Worm (Caenorhabditis elegans) whole organism, mixed stage, embryonic: ENCODE measurements around the gene fbxc-18.
A peak's percentile ranks its signal among the peaks of the same experiment; 100 is the strongest.
"Not testable (repeated sequence)": the region's sequence is repeated elsewhere in the genome, so short reads cannot be mapped to it uniquely, and the experiment has no call there.

Source experiments
- M03D4.4 ChIP-seq: sonication (generic microtip); optimal IDR thresholded peaks from 2 replicates; lab custom pipeline; 2017; ENCODE audit warnings: mild to moderate bottlenecking, missing genetic modification characterization, missing compliant biosample characterization
- ceh-39 ChIP-seq: fragments of 150-350 bp; optimal IDR thresholded peaks from 2 replicates; lab custom pipeline; 2014; ENCODE audit warnings: missing biosample characterization, missing genetic modification characterization
- ceh-43 ChIP-seq: fragments of 200-800 bp; sonication (Bioruptor generic); optimal IDR thresholded peaks from 2 replicates; lab custom pipeline; 2018; ENCODE audit warnings: mild to moderate bottlenecking, missing genetic modification characterization, moderate library complexity, missing compliant biosample characterization
- ceh-83 ChIP-seq: fragments of 200-800 bp; sonication (Bioruptor generic); optimal IDR thresholded peaks from 2 replicates; lab custom pipeline; 2018; ENCODE audit warnings: mild to moderate bottlenecking, missing genetic modification characterization, missing compliant biosample characterization
- ces-1 ChIP-seq: fragments of 150-350 bp; optimal IDR thresholded peaks from 2 replicates; lab custom pipeline; 2014; ENCODE audit warnings: missing biosample characterization, missing genetic modification reagents, missing genetic modification characterization
- cnd-1 ChIP-seq: fragments of 200-800 bp; sonication (Bioruptor generic); optimal IDR thresholded peaks from 2 replicates; lab custom pipeline; 2018; ENCODE audit warnings: mild to moderate bottlenecking, missing genetic modification characterization, missing compliant biosample characterization
- drap-1 ChIP-seq: fragments of 200-800 bp; sonication (Bioruptor generic); optimal IDR thresholded peaks from 3 replicates; lab custom pipeline; 2018; ENCODE audit warnings: mild to moderate bottlenecking, missing genetic modification characterization, missing compliant biosample characterization
- elt-1 ChIP-seq: sonication (generic microtip); optimal IDR thresholded peaks from 2 replicates; lab custom pipeline; 2017; ENCODE audit warnings: missing genetic modification characterization, mild to moderate bottlenecking, missing compliant biosample characterization, antibody characterized with exemption, moderate library complexity, borderline replicate concordance; ENCODE audit not compliant: insufficient read depth
- elt-3 ChIP-seq: fragments of 150-350 bp; optimal IDR thresholded peaks from 2 replicates; lab custom pipeline; 2014; ENCODE audit warnings: missing biosample characterization, missing genetic modification characterization
- flh-1 ChIP-seq: fragments of 200-800 bp; sonication (Bioruptor generic); optimal IDR thresholded peaks from 2 replicates; lab custom pipeline; 2018; ENCODE audit warnings: mild to moderate bottlenecking, missing genetic modification characterization, moderate library complexity, missing compliant biosample characterization
- ham-2 ChIP-seq: fragments of 200-800 bp; sonication (Bioruptor generic); optimal IDR thresholded peaks from 2 replicates; lab custom pipeline; 2018; ENCODE audit warnings: mild to moderate bottlenecking, missing genetic modification characterization, missing compliant biosample characterization
- hlh-1 ChIP-seq: fragments of 150-350 bp; optimal IDR thresholded peaks from 2 replicates; lab custom pipeline; 2014; ENCODE audit warnings: missing biosample characterization, missing genetic modification reagents, missing genetic modification characterization
- lin-32 ChIP-seq: fragments of 200-800 bp; sonication (Bioruptor generic); optimal IDR thresholded peaks from 2 replicates; lab custom pipeline; 2018; ENCODE audit warnings: mild to moderate bottlenecking, missing genetic modification characterization, missing compliant biosample characterization
- mab-5 ChIP-seq: fragments of 150-350 bp; optimal IDR thresholded peaks from 2 replicates; lab custom pipeline; 2014; ENCODE audit warnings: missing biosample characterization, missing genetic modification characterization
- mep-1 ChIP-seq: fragments of 150-350 bp; optimal IDR thresholded peaks from 2 replicates; lab custom pipeline; 2017; ENCODE audit warnings: missing biosample characterization, missing genetic modification reagents, missing genetic modification characterization, inconsistent platforms
- nhr-2 ChIP-seq: fragments of 150-350 bp; optimal IDR thresholded peaks from 2 replicates; lab custom pipeline; 2014; ENCODE audit warnings: missing biosample characterization, missing genetic modification characterization
- nhr-237 ChIP-seq: fragments of 150-350 bp; optimal IDR thresholded peaks from 2 replicates; lab custom pipeline; 2014; ENCODE audit warnings: missing biosample characterization, missing genetic modification characterization
- nhr-28 ChIP-seq: fragments of 150-350 bp; optimal IDR thresholded peaks from 2 replicates; lab custom pipeline; 2014; ENCODE audit warnings: missing biosample characterization, missing genetic modification characterization
- nhr-76 ChIP-seq: sonication (generic microtip); optimal IDR thresholded peaks from 2 replicates; lab custom pipeline; 2017; ENCODE audit warnings: missing biosample characterization, missing genetic modification characterization
- pha-4 ChIP-seq: fragments of 150-350 bp; optimal IDR thresholded peaks from 2 replicates; lab custom pipeline; 2018; ENCODE audit warnings: missing biosample characterization, missing genetic modification reagents, missing genetic modification characterization
- sem-2 ChIP-seq: fragments of 200-800 bp; sonication (Bioruptor generic); optimal IDR thresholded peaks from 2 replicates; lab custom pipeline; 2018; ENCODE audit warnings: mild to moderate bottlenecking, missing genetic modification characterization, missing compliant biosample characterization
- snpc-4 ChIP-seq: fragments of 150-350 bp; optimal IDR thresholded peaks from 2 replicates; lab custom pipeline; 2014; ENCODE audit warnings: missing biosample characterization, missing genetic modification characterization
- sptf-1 ChIP-seq: sonication (generic microtip); optimal IDR thresholded peaks from 2 replicates; lab custom pipeline; 2017; ENCODE audit warnings: mild to moderate bottlenecking, missing genetic modification characterization, moderate library complexity, missing compliant biosample characterization
- tbx-8 ChIP-seq: fragments of 200-800 bp; sonication (Bioruptor generic); optimal IDR thresholded peaks from 2 replicates; lab custom pipeline; 2018; ENCODE audit warnings: mild to moderate bottlenecking, missing genetic modification characterization, moderate library complexity, missing compliant biosample characterization
- unc-120 ChIP-seq: sonication (generic microtip); optimal IDR thresholded peaks from 2 replicates; lab custom pipeline; 2017; ENCODE audit warnings: missing genetic modification characterization, missing compliant biosample characterization; ENCODE audit not compliant: poor library complexity, severe bottlenecking
- unc-39 ChIP-seq: fragments of 150-350 bp; optimal IDR thresholded peaks from 2 replicates; lab custom pipeline; 2014; ENCODE audit warnings: missing biosample characterization, missing genetic modification characterization
- unc-62 ChIP-seq: fragments of 150-350 bp; optimal IDR thresholded peaks from 2 replicates; lab custom pipeline; 2014; ENCODE audit warnings: missing biosample characterization, missing genetic modification reagents, missing genetic modification characterization
- zip-8 ChIP-seq: fragments of 150-350 bp; optimal IDR thresholded peaks from 2 replicates; lab custom pipeline; 2014; ENCODE audit warnings: missing biosample characterization, missing genetic modification characterization
- ztf-11 ChIP-seq: fragments of 150-350 bp; optimal IDR thresholded peaks from 2 replicates; lab custom pipeline; 2014; ENCODE audit warnings: missing biosample characterization, missing genetic modification characterization

The fbxc-18 gene

ce11 chrII:968106-968505 lies 1.2 kb upstream of the fbxc-18 start, which contains the start of gene C32B5.6:
C32B5.6 (plus strand) TSS chrII:968406.
- TF ChIP-seq elt-3 (tag; lab: Kevin White, UChicago); M03D4.4 (tag; lab: Kevin White, UChicago); ceh-43 (GFP tag; lab: Kevin White, UChicago): not testable (repeated sequence)

- no peak for TF ChIP-seq nhr-2
- TF ChIP-seq unc-120 (tag; lab: Kevin White, UChicago): no peak
- TF ChIP-seq, all 35 proteins: peak for 0
Measured at ce11 chrII:961961-962360, 4.9 kb downstream of the fbxc-18 start, which contains the start of gene C32B5.13. C32B5.13 (minus strand) TSS chrII:962061.

ce11 chrII:960218-960617 lies 6.6 kb downstream of the fbxc-18 start, which contains the start of the genes C32B5.18 and C32B5.7:
C32B5.18 (plus strand) TSS chrII:960518.
C32B5.7 (plus strand) TSS chrII:960528.
- no peak for TF ChIP-seq tbx-8 (GFP tag; lab: Kevin White, UChicago)
- no peak for TF ChIP-seq sptf-1 (tag; lab: Kevin White, UChicago)
- TF ChIP-seq ceh-39: peak; percentile 20
- TF ChIP-seq cnd-1 (tag; lab: Kevin White, UChicago): peak; percentile 35
- TF ChIP-seq nhr-2: peak; percentile 13

ce11 chrII:958618-959017 lies 8.2 kb downstream of the fbxc-18 start, which contains the start of gene sdz-4:
sdz-4 (plus strand) TSS chrII:958918.
- TF ChIP-seq nhr-28 (no peak), snpc-4 (no peak), unc-120 (tag; lab: Kevin White, UChicago) (no peak), M03D4.4 (tag; lab: Kevin White, UChicago) (no peak), unc-62 (GFP tag; lab: Kevin White, UChicago) (no peak), mep-1 (no peak)

DNA sequence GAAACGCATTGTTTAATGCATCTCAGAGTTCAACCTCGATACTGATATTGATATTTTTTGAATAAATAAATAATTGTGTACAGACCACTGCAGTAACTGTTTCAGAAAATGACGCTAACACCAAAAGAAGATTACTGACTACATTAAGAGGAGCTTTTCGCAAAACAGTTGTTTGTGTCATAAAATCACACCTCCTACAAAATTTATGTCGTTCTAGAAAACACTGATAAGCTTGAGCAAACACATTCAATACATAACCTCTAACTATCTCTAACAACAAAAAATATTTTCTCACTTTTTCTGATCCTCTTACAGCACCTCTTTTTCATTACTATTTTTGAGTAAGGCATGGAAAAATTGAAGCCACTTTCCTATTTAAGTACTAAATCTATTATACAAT lies 12.2 kb downstream of the fbxc-18 start, which contains the start of gene fbxc-7:
TSS of gene fbxc-7 (plus strand) at position 301 of the 400 bp plus-strand sequence.
- not testable (repeated sequence) for TF ChIP-seq ceh-83 (GFP tag; lab: Kevin White, UChicago); nhr-237 (tag; lab: Kevin White, UChicago); nhr-2
- TF ChIP-seq, all 35 proteins: peak for 0; not testable (repeated sequence) for 35

ce11 chrII:953052-953451 lies 13.8 kb downstream of the fbxc-18 start:
- TF ChIP-seq nhr-76 (tag; lab: Kevin White, UChicago) (no peak), ztf-11 (no peak), nhr-2 (no peak), cnd-1 (tag; lab: Kevin White, UChicago) (no peak), M03D4.4 (tag; lab: Kevin White, UChicago) (no peak), zip-8 (no peak), mab-5 (tag; lab: Kevin White, UChicago) (no peak), mep-1 (no peak), flh-1 (GFP tag; lab: Kevin White, UChicago) (no peak), nhr-28 (no peak), ceh-39 (no peak), ces-1 (no peak), hlh-1 (tag; lab: Kevin White, UChicago) (no peak), ham-2 (no peak), unc-39 (tag; lab: Kevin White, UChicago) (no peak), lin-32 (GFP tag; lab: Kevin White, UChicago) (no peak), snpc-4 (no peak)

DNA sequence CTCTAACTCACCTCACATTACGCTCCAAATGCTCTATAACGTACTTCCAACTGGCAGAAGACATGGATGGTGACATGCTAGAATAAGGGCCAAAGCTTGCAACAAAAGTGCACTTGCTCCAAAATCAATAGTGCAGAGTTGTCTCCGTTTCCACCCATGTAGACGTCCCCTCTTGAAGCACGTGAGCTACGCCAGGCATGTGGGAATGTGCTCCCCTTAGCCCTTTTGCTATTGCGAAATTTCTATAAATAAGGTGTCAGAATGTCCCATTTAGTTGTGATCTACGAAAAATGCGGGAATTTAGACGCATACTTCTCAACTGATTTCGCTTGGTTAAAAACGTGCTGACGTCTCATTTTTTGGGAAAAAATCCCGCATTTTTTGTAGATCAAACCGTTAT lies 16.5 kb downstream of the fbxc-18 start:
- no peak for TF ChIP-seq elt-1 (tag; lab: Kevin White, UChicago)
- TF ChIP-seq unc-39 (tag; lab: Kevin White, UChicago): no peak
- no peak for TF ChIP-seq elt-3 (tag; lab: Kevin White, UChicago)
- TF ChIP-seq nhr-2: no peak
- TF ChIP-seq M03D4.4 (tag; lab: Kevin White, UChicago): no peak
- TF ChIP-seq drap-1 (GFP tag; lab: Kevin White, UChicago): no peak
- TF ChIP-seq sptf-1 (tag; lab: Kevin White, UChicago): no peak
- no peak for TF ChIP-seq unc-120 (tag; lab: Kevin White, UChicago)
- no peak for TF ChIP-seq sem-2
- no peak for TF ChIP-seq pha-4 (tag; lab: Kevin White, UChicago)
- no peak for TF ChIP-seq ceh-39
- TF ChIP-seq ztf-11: no peak
- TF ChIP-seq zip-8: no peak
